Worm (Caenorhabditis elegans) whole organism, midembryonic: ENCODE data around the gene M03A1.8.
A peak's percentile ranks its signal among the peaks of the same experiment; 100 is the strongest.

ENCODE experiments used
- T22C8.4 ChIP-seq: fragments of 200-800 bp; sonication (Bioruptor generic); IDR thresholded peaks from 2 replicates; pipeline ENCODE4 v1.3.6; 2022; ENCODE audit warnings: missing genetic modification characterization, missing compliant biosample characterization
- cog-1 ChIP-seq: sonication (generic microtip); optimal IDR thresholded peaks from 2 replicates; lab custom pipeline; 2016; ENCODE audit warnings: missing genetic modification characterization, missing compliant biosample characterization
- flt-1 ChIP-seq: fragments of 200-800 bp; sonication (Bioruptor generic); IDR thresholded peaks from 2 replicates; pipeline ENCODE4 v1.3.6; 2022; ENCODE audit warnings: missing genetic modification characterization, missing compliant biosample characterization
- klf-2 ChIP-seq: fragments of 200-800 bp; sonication (Bioruptor generic); conservative IDR thresholded peaks from 2 replicates; pipeline ENCODE4 v1.3.6; 2022; ENCODE audit warnings: missing genetic modification reagents, missing genetic modification characterization, missing compliant biosample characterization
- med-1 ChIP-seq: sonication (generic microtip); optimal IDR thresholded peaks from 2 replicates; lab custom pipeline; 2017; ENCODE audit warnings: missing genetic modification characterization, mild to moderate bottlenecking, missing compliant biosample characterization, antibody characterized with exemption, missing genetic modification reagents; ENCODE audit not compliant: insufficient read depth
- ref-1 ChIP-seq: fragments of 200-800 bp; sonication (Bioruptor generic); conservative IDR thresholded peaks from 2 replicates; pipeline ENCODE4 v1.3.6; 2022; ENCODE audit warnings: missing genetic modification reagents, missing genetic modification characterization, missing compliant biosample characterization
- tab-1 ChIP-seq: fragments of 200-800 bp; sonication (Bioruptor generic); IDR thresholded peaks from 2 replicates; pipeline ENCODE4 v1.3.6; 2022; ENCODE audit warnings: missing genetic modification characterization, missing compliant biosample characterization
- ztf-23 ChIP-seq: fragments of 200-800 bp; sonication (Bioruptor generic); IDR thresholded peaks from 2 replicates; pipeline ENCODE4 v1.3.6; 2022; ENCODE audit warnings: missing genetic modification reagents, missing genetic modification characterization, missing compliant biosample characterization
- ztf-29 ChIP-seq: fragments of 200-800 bp; sonication (Bioruptor generic); IDR thresholded peaks from 2 replicates; pipeline ENCODE4 v1.3.6; 2022; ENCODE audit warnings: missing genetic modification reagents, missing genetic modification characterization, missing compliant biosample characterization

The M03A1.8 gene

ce11 chrII:4557487-4557886 lies 2.6 kb upstream of the M03A1.8 start, which contains the start of gene M03A1.3:
Gene M03A1.3 (plus strand): TSS chrII:4557787.
- no peak for TF ChIP-seq ztf-23 (GFP tag; lab: Robert Waterston, UW)
- TF ChIP-seq flt-1 (GFP tag; lab: Robert Waterston, UW): no peak
- no peak for TF ChIP-seq ref-1 (GFP tag; lab: Robert Waterston, UW)
- no peak for TF ChIP-seq T22C8.4 (GFP tag; lab: Robert Waterston, UW)
- TF ChIP-seq cog-1: no peak
- TF ChIP-seq med-1 (GFP tag; lab: Kevin White, UChicago): no peak
- no peak for TF ChIP-seq klf-2
- no peak for TF ChIP-seq tab-1 (GFP tag; lab: Robert Waterston, UW)
- no peak for TF ChIP-seq ztf-29 (GFP tag; lab: Robert Waterston, UW)

ce11 chrII:4562503-4563000 lies 2.4 kb downstream of the M03A1.8 start, which contains the start of gene dao-2:
Gene dao-2 (plus strand): TSS chrII:4562950.
- no peak for TF ChIP-seq cog-1

ce11 chrII:4565205-4565604 lies 5.1 kb downstream of the M03A1.8 start:
- TF ChIP-seq med-1 (GFP tag; lab: Kevin White, UChicago) (no peak), klf-2 (no peak), flt-1 (GFP tag; lab: Robert Waterston, UW) (no peak), tab-1 (GFP tag; lab: Robert Waterston, UW) (no peak)

- no peak for TF ChIP-seq T22C8.4 (GFP tag; lab: Robert Waterston, UW)
- TF ChIP-seq klf-2: no peak
- TF ChIP-seq med-1 (GFP tag; lab: Kevin White, UChicago): no peak
- TF ChIP-seq tab-1 (GFP tag; lab: Robert Waterston, UW): no peak
- TF ChIP-seq ref-1 (GFP tag; lab: Robert Waterston, UW): no peak
- TF ChIP-seq flt-1 (GFP tag; lab: Robert Waterston, UW): no peak
- TF ChIP-seq cog-1: no peak
- TF ChIP-seq ztf-29 (GFP tag; lab: Robert Waterston, UW): no peak
- no peak for TF ChIP-seq ztf-23 (GFP tag; lab: Robert Waterston, UW)
Measured at ce11 chrII:4566237-4566636, 6.1 kb downstream of the M03A1.8 start.

- TF ChIP-seq klf-2 (no peak), ztf-29 (GFP tag; lab: Robert Waterston, UW) (no peak), tab-1 (GFP tag; lab: Robert Waterston, UW) (no peak), ztf-23 (GFP tag; lab: Robert Waterston, UW) (peak; percentile 54; the same call in 1 of the 2 replicates), T22C8.4 (GFP tag; lab: Robert Waterston, UW) (no peak), flt-1 (GFP tag; lab: Robert Waterston, UW) (0 out of 2 replicates have a peak, but pooled peaks have one; percentile 48), med-1 (GFP tag; lab: Kevin White, UChicago) (no peak), cog-1 (no peak), ref-1 (GFP tag; lab: Robert Waterston, UW) (no peak)
Measured at ce11 chrII:4571112-4571511, 11.0 kb downstream of the M03A1.8 start.

ce11 chrII:4571868-4572267 lies 11.7 kb downstream of the M03A1.8 start, which contains the start of gene vab-1:
Gene vab-1 (plus strand): TSS chrII:4572000.
- TF ChIP-seq ref-1 (GFP tag; lab: Robert Waterston, UW) (no peak), cog-1 (no peak), med-1 (GFP tag; lab: Kevin White, UChicago) (no peak), flt-1 (GFP tag; lab: Robert Waterston, UW) (no peak), klf-2 (no peak), ztf-29 (GFP tag; lab: Robert Waterston, UW) (no peak), ztf-23 (GFP tag; lab: Robert Waterston, UW) (no peak), tab-1 (GFP tag; lab: Robert Waterston, UW) (no peak), T22C8.4 (GFP tag; lab: Robert Waterston, UW) (no peak)

ce11 chrII:4572579-4572978 lies 12.4 kb downstream of the M03A1.8 start:
- TF ChIP-seq flt-1 (GFP tag; lab: Robert Waterston, UW) (no peak), ref-1 (GFP tag; lab: Robert Waterston, UW) (no peak), ztf-29 (GFP tag; lab: Robert Waterston, UW) (no peak), cog-1 (no peak), klf-2 (no peak), T22C8.4 (GFP tag; lab: Robert Waterston, UW) (no peak), med-1 (GFP tag; lab: Kevin White, UChicago) (no peak), tab-1 (GFP tag; lab: Robert Waterston, UW) (no peak)

ce11 chrII:4573084-4573483 lies 12.9 kb downstream of the M03A1.8 start:
- no peak for TF ChIP-seq klf-2
- no peak for TF ChIP-seq tab-1 (GFP tag; lab: Robert Waterston, UW)
- no peak for TF ChIP-seq cog-1
- TF ChIP-seq T22C8.4 (GFP tag; lab: Robert Waterston, UW): no peak

- TF ChIP-seq med-1 (GFP tag; lab: Kevin White, UChicago): no peak
- no peak for TF ChIP-seq T22C8.4 (GFP tag; lab: Robert Waterston, UW)
- no peak for TF ChIP-seq ztf-23 (GFP tag; lab: Robert Waterston, UW)
- TF ChIP-seq cog-1: no peak
- no peak for TF ChIP-seq tab-1 (GFP tag; lab: Robert Waterston, UW)
- no peak for TF ChIP-seq ref-1 (GFP tag; lab: Robert Waterston, UW)
- TF ChIP-seq ztf-29 (GFP tag; lab: Robert Waterston, UW): no peak
- TF ChIP-seq flt-1 (GFP tag; lab: Robert Waterston, UW): no peak
- TF ChIP-seq klf-2: no peak
Measured at ce11 chrII:4574658-4575057, 14.5 kb downstream of the M03A1.8 start.

ce11 chrII:4575579-4575978 lies 15.4 kb downstream of the M03A1.8 start:
- no peak for TF ChIP-seq flt-1 (GFP tag; lab: Robert Waterston, UW)
- TF ChIP-seq ref-1 (GFP tag; lab: Robert Waterston, UW): no peak
- no peak for TF ChIP-seq ztf-29 (GFP tag; lab: Robert Waterston, UW)
- no peak for TF ChIP-seq med-1 (GFP tag; lab: Kevin White, UChicago)
- TF ChIP-seq tab-1 (GFP tag; lab: Robert Waterston, UW): no peak
- no peak for TF ChIP-seq ztf-23 (GFP tag; lab: Robert Waterston, UW)
- no peak for TF ChIP-seq cog-1
- TF ChIP-seq klf-2: no peak
- TF ChIP-seq T22C8.4 (GFP tag; lab: Robert Waterston, UW): no peak
